Fruit fly (Drosophila melanogaster) whole organism: ENCODE results near the gene Ret.

Experiments
- Dll ChIP-seq: fragments of >200 bp; optimal IDR thresholded peaks from 2 replicates; lab custom pipeline; 2017
- pan ChIP-seq: fragments of >200 bp; optimal IDR thresholded peaks from 2 replicates; lab custom pipeline; 2017
- usp ChIP-seq: fragments of >200 bp; optimal IDR thresholded peaks from 2 replicates; lab custom pipeline; 2017; ENCODE audit warnings: missing biosample characterization, missing genetic modification characterization, mixed read lengths

- TF ChIP-seq usp (GFP tag; lab: Kevin White, UChicago) (no peak), pan (lab: Kevin White, UChicago) (no peak), Dll (no peak)
Measured at dm6 chr2L:21169863-21170262, 28.7 kb downstream of the Ret start.
